Worm (Caenorhabditis elegans): ENCODE measurements around the gene srh-214.

The srh-214 gene

DNA sequence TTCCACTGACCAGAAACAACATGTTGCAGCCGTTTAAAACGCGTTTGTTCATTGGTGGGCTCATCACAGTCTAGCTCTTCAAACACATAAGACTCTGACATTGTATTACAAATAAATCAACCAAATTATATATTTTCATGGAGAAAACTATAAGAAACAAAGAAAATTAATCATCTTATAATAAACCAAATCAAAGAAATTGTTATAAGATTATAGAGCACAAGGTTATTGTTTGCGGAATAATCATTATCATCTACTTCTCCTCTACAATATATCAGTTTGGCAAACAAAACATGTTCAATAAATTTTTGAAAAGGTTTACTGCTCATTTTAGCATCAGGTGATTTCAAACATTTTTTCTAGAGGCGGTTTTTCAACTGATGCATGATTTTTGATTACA is 32.2 kb upstream of the srh-214 start, which contains the start of the genes clec-32 and clec-24:
Gene clec-32, minus strand, starts transcription at position 101 of the 400 bp plus-strand sequence.
Gene clec-24, plus strand, starts transcription at position 294 of the 400 bp plus-strand sequence.
- TF ChIP-seq ceh-20 (GFP tag; IDR thresholded peaks at IDR 0.05) = no peak
- TF ChIP-seq jun-1 (tag; optimal IDR thresholded peaks at IDR 0.05) = no peak
- no peak for TF ChIP-seq tag-97 (GFP tag; IDR thresholded peaks at IDR 0.05)
- no peak for TF ChIP-seq T26A8.4 (GFP tag; IDR thresholded peaks at IDR 0.05)
- no peak for TF ChIP-seq T20F7.1 (GFP tag; optimal IDR thresholded peaks at IDR 0.05)
- no peak for TF ChIP-seq unc-130 (GFP tag; optimal IDR thresholded peaks at IDR 0.05)
- no peak for TF ChIP-seq Y75B8A.6 (GFP tag; IDR thresholded peaks at IDR 0.05)
- TF ChIP-seq aly-2 (tag; optimal IDR thresholded peaks at IDR 0.05) = no peak
- TF ChIP-seq hlh-30 (tag; optimal IDR thresholded peaks at IDR 0.05; ENCODE audit: insufficient read depth) = no peak
- no peak for TF ChIP-seq duxl-1 (tag; optimal IDR thresholded peaks at IDR 0.05; ENCODE audit: poor library complexity)
- TF ChIP-seq mes-2 (tag; optimal IDR thresholded peaks at IDR 0.05; ENCODE audit: poor library complexity, severe bottlenecking) = no peak
- no peak for TF ChIP-seq skn-1 (tag; optimal IDR thresholded peaks at IDR 0.05)
- TF ChIP-seq ceh-32 (tag; optimal IDR thresholded peaks at IDR 0.05; ENCODE audit: poor library complexity) = no peak
- no peak for TF ChIP-seq Y48G9A.11 (GFP tag; IDR thresholded peaks at IDR 0.05)
- no peak for TF ChIP-seq zfp-3 (GFP tag; conservative IDR thresholded peaks at IDR 0.05)
- no peak for TF ChIP-seq aha-1 (tag)
- no peak for TF ChIP-seq D1046.2 (GFP tag; IDR thresholded peaks at IDR 0.05)
- TF ChIP-seq Y105C5A.15 (GFP tag; IDR thresholded peaks at IDR 0.05) = no peak

DNA sequence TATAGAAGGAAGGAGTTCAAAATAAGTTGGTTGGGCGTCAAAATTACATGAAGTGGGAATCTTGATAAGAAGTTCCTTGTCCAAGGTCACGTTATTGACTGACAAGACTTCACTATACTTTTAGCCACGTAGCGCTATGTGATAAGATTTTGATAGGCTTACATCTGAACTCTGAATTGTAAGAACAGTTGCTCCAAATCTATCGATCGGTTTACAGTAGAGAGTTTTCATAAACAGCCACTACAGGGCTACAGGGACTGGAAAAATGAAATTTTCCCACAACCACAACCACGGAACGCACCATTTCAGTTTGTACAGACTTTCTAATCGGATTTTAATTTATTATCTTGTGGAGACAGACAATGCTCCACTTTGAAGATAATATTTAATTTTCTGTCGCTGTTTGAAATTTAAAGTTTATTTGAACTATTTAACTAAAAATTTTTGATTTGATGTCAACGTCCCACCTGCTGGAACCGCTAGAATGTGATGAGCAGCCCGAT is 28.5 kb upstream of the srh-214 start, which contains the start of the genes clec-31 and clec-22:
Gene clec-31, minus strand, starts transcription at position 101 of the 503 bp plus-strand sequence.
Gene clec-22, plus strand, starts transcription at position 453 of the 503 bp plus-strand sequence.
- no peak for TF ChIP-seq nhr-11 (tag; optimal IDR thresholded peaks at IDR 0.05)
- TF ChIP-seq nhr-237 (tag; optimal IDR thresholded peaks at IDR 0.05) = no peak
- no peak for TF ChIP-seq daf-16 (GFP tag; optimal IDR thresholded peaks at IDR 0.05)
- no peak for TF ChIP-seq daf-16 (tag; optimal IDR thresholded peaks at IDR 0.05)
- no peak for TF ChIP-seq gei-8 (GFP tag; optimal IDR thresholded peaks at IDR 0.05)
- TF ChIP-seq ctbp-1 (GFP tag; IDR thresholded peaks at IDR 0.05) = no peak
- TF ChIP-seq ZK337.2 (GFP tag; IDR thresholded peaks at IDR 0.05) = no peak
- no peak for TF ChIP-seq zag-1 (tag; optimal IDR thresholded peaks at IDR 0.05)
- TF ChIP-seq saeg-2 (GFP tag; IDR thresholded peaks at IDR 0.05) = no peak
- no peak for TF ChIP-seq lim-7 (GFP tag; IDR thresholded peaks at IDR 0.05)
- no peak for TF ChIP-seq nhr-28 (tag; optimal IDR thresholded peaks at IDR 0.05)

DNA sequence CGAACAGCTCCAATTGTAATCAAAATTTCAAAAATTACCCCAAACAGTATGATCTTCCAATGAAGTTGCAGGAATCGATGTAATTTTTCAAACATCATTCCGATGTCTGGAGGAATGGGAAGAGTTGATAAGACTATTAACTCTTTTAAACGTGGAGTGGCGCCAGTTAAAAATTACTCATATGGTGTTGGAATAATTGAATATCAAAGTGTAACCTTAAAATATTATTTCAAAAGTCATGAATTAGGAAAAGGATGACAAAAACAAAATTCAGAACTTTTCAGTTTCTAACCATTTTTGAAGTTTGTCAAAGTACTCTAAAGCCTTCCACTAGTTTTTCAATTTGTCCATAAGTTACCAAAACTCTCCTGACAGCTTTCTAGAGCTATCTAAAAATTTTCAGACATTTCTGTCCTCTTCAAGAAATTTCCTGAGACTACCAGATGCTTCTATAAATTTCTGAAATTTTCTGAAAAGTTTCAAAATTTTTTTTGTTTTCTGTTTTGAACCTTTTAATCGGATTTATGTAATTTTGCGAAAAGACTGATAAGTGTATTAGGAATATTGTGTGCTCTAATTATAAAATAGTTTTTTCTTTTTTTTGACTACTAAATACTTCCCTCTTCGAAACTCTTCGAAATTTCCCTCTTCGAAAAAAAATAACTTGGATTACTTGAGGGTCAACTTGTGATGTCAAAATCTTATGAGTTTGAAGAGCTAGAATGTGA is 24.6 kb upstream of the srh-214 start, which contains the start of the genes clec-35 and clec-27:
Gene clec-35, minus strand, starts transcription at position 101 of the 728 bp plus-strand sequence.
Gene clec-27, plus strand, starts transcription at position 678 of the 728 bp plus-strand sequence.
- TF ChIP-seq gei-8 (GFP tag; optimal IDR thresholded peaks at IDR 0.05) (no peak), ZK546.5 (tag; optimal IDR thresholded peaks at IDR 0.05) (no peak), F44E2.7 (GFP tag; IDR thresholded peaks at IDR 0.05) (no peak), nhr-25 (tag; optimal IDR thresholded peaks at IDR 0.05; ENCODE audit: borderline replicate concordance, insufficient read depth) (no peak), nhr-111 (GFP tag; optimal IDR thresholded peaks at IDR 0.05) (no peak), daf-19 (GFP tag; conservative IDR thresholded peaks at IDR 0.05) (no peak), jun-1 (tag; optimal IDR thresholded peaks at IDR 0.05) (no peak), lin-29 (GFP tag; IDR thresholded peaks at IDR 0.05) (no peak), zip-11 (GFP tag; IDR thresholded peaks at IDR 0.05) (no peak), daf-16 (GFP tag; optimal IDR thresholded peaks at IDR 0.05) (no peak), daf-16 (tag; optimal IDR thresholded peaks at IDR 0.05) (no peak), ztf-11 (tag; optimal IDR thresholded peaks at IDR 0.05) (no peak), nhr-237 (tag; optimal IDR thresholded peaks at IDR 0.05) (no peak), F26F4.8 (GFP tag; conservative IDR thresholded peaks at IDR 0.05) (no peak)

All from whole organism, L4 larva.